Worm (Caenorhabditis elegans) whole organism, L1 larva: ENCODE data around the gene ZK1240.2.

Experiments
- blmp-1 ChIP-seq: fragments of 150-350 bp; optimal IDR thresholded peaks from 2 replicates; lab custom pipeline; 2014; ENCODE audit warnings: missing biosample characterization, missing genetic modification characterization
- ceh-63 ChIP-seq: fragments of 200-800 bp; sonication (Bioruptor generic); optimal IDR thresholded peaks from 2 replicates; lab custom pipeline; 2018; ENCODE audit warnings: mild to moderate bottlenecking, missing genetic modification characterization, missing compliant biosample characterization
- ceh-90 ChIP-seq: sonication (generic microtip); optimal IDR thresholded peaks from 2 replicates; lab custom pipeline; 2016; ENCODE audit warnings: missing genetic modification characterization, missing compliant biosample characterization
- ces-1 ChIP-seq: fragments of 150-350 bp; optimal IDR thresholded peaks from 2 replicates; lab custom pipeline; 2014; ENCODE audit warnings: missing biosample characterization, missing genetic modification reagents, missing genetic modification characterization
- efl-3 ChIP-seq: fragments of 200-800 bp; sonication (Bioruptor generic); optimal IDR thresholded peaks from 2 replicates; lab custom pipeline; 2018; ENCODE audit warnings: mild to moderate bottlenecking, missing genetic modification characterization, missing compliant biosample characterization
- elt-3 ChIP-seq, 6 experiments: fragments of 150-350 bp in 1 of 6; sonication (generic microtip); optimal IDR thresholded peaks; 2 replicates each; lab custom pipeline; 2017 to 2018; ENCODE audit warnings: missing biosample characterization in 6 of 6, missing genetic modification characterization in 6 of 6, inconsistent platforms in 1 of 6
- hpl-2 ChIP-seq: fragments of 150-350 bp; optimal IDR thresholded peaks from 2 replicates; lab custom pipeline; 2014; ENCODE audit warnings: missing biosample characterization, missing genetic modification reagents, missing genetic modification characterization
- lin-39 ChIP-seq: fragments of 150-350 bp; optimal IDR thresholded peaks from 2 replicates; lab custom pipeline; 2014; ENCODE audit warnings: missing biosample characterization, missing genetic modification reagents, missing genetic modification characterization
- lir-3 ChIP-seq: sonication (generic microtip); optimal IDR thresholded peaks from 2 replicates; lab custom pipeline; 2016; ENCODE audit warnings: mild to moderate bottlenecking, missing genetic modification characterization, moderate library complexity, missing compliant biosample characterization; ENCODE audit not compliant: poor library complexity
- nhr-77 ChIP-seq: fragments of 150-350 bp; optimal IDR thresholded peaks from 2 replicates; lab custom pipeline; 2014; ENCODE audit warnings: missing biosample characterization, missing genetic modification characterization
- skn-1 ChIP-seq: fragments of 150-350 bp; optimal IDR thresholded peaks from 2 replicates; lab custom pipeline; 2014; ENCODE audit warnings: missing biosample characterization, missing genetic modification characterization
- unc-130 ChIP-seq: fragments of 150-350 bp; optimal IDR thresholded peaks from 2 replicates; lab custom pipeline; 2017; ENCODE audit warnings: missing biosample characterization, missing genetic modification characterization, inconsistent platforms
- zag-1 ChIP-seq: fragments of 150-350 bp; optimal IDR thresholded peaks from 2 replicates; lab custom pipeline; 2014; ENCODE audit warnings: missing biosample characterization, missing genetic modification characterization
- zip-4 ChIP-seq: fragments of 200-800 bp; sonication (Bioruptor generic); optimal IDR thresholded peaks from 2 replicates; lab custom pipeline; 2018; ENCODE audit warnings: mild to moderate bottlenecking, missing genetic modification characterization, moderate library complexity, missing compliant biosample characterization

- no peak for TF ChIP-seq lir-3 (tag; lab: Kevin White, UChicago)
- TF ChIP-seq blmp-1 (tag; lab: Kevin White, UChicago), result no peak
- TF ChIP-seq efl-3 (GFP tag; lab: Kevin White, UChicago), result no peak
- no peak for TF ChIP-seq ceh-63 (GFP tag; lab: Kevin White, UChicago)
- TF ChIP-seq zip-4, result no peak
- no peak for TF ChIP-seq nhr-77 (tag; lab: Kevin White, UChicago)
- TF ChIP-seq ceh-90, result no peak
- no peak for TF ChIP-seq elt-3 (tag; optimal IDR thresholded peaks at IDR 0.05; lab: Kevin White, UChicago)
- no peak for TF ChIP-seq ces-1 (GFP tag; lab: Kevin White, UChicago)
- TF ChIP-seq hpl-2 (GFP tag; lab: Kevin White, UChicago), result no peak
- TF ChIP-seq skn-1 (tag; lab: Kevin White, UChicago), result no peak
- TF ChIP-seq unc-130 (tag; lab: Kevin White, UChicago), result no peak
- no peak for TF ChIP-seq zag-1 (tag; lab: Kevin White, UChicago)
- no peak for TF ChIP-seq lin-39 (tag; lab: Kevin White, UChicago)
These were observed 5.8 kb downstream of the ZK1240.2 start, which contains the start of the genes ZK1240.8 and ZK1240.1 for ce11 chrII:2328963-2329442.
